Fruit fly (Drosophila melanogaster) whole organism, embryonic: ENCODE results near the gene Cngl.

Source experiments
- Abd-B ChIP-seq: fragments of 200-800 bp; sonication (Bioruptor generic); optimal IDR thresholded peaks from 2 replicates; lab custom pipeline; 2018; ENCODE audit warnings: missing biosample characterization, mild to moderate bottlenecking, missing genetic modification characterization, moderate library complexity
- Ada2b ChIP-seq: fragments of 200-800 bp; sonication (Bioruptor generic); IDR thresholded peaks from 2 replicates; pipeline ENCODE4 v1.3.6; 2022; ENCODE audit warnings: missing biosample characterization, missing genetic modification characterization
- CG10147 ChIP-seq: fragments of 200-800 bp; sonication (Bioruptor generic); optimal IDR thresholded peaks from 2 replicates; lab custom pipeline; 2019; ENCODE audit warnings: missing biosample characterization, mild to moderate bottlenecking, missing genetic modification characterization, moderate library complexity
- CG10267 ChIP-seq: fragments of 200-800 bp; sonication (Bioruptor generic); optimal IDR thresholded peaks from 2 replicates; lab custom pipeline; 2018; ENCODE audit warnings: missing biosample characterization, mild to moderate bottlenecking, missing genetic modification characterization, moderate library complexity
- CG10274 ChIP-seq: fragments of 200-800 bp; sonication (Bioruptor generic); optimal IDR thresholded peaks from 3 replicates; lab custom pipeline; 2017; ENCODE audit warnings: missing biosample characterization, mild to moderate bottlenecking, missing genetic modification characterization
- CG10959 ChIP-seq: fragments of 200-800 bp; sonication (Bioruptor generic); IDR thresholded peaks from 2 replicates; pipeline ENCODE4 v1.3.6; 2022; ENCODE audit warnings: missing biosample characterization, missing genetic modification characterization
- CG12299 ChIP-seq: fragments of 200-800 bp; sonication (Bioruptor generic); optimal IDR thresholded peaks from 2 replicates; lab custom pipeline; 2018; ENCODE audit warnings: missing biosample characterization, mild to moderate bottlenecking, missing genetic modification characterization
- CG12942 ChIP-seq: fragments of 200-800 bp; sonication (Bioruptor generic); optimal IDR thresholded peaks from 3 replicates; lab custom pipeline; 2016; ENCODE audit warnings: missing biosample characterization, missing genetic modification characterization
- CG14050 ChIP-seq: fragments of 200-800 bp; sonication (Bioruptor generic); IDR thresholded peaks from 3 replicates; pipeline ENCODE4 v1.3.6; 2022; ENCODE audit warnings: missing biosample characterization, missing genetic modification characterization
- CG15514 ChIP-seq: fragments of 200-800 bp; sonication (Bioruptor generic); optimal IDR thresholded peaks from 3 replicates; lab custom pipeline; 2017; ENCODE audit warnings: missing biosample characterization, missing genetic modification characterization, mild to moderate bottlenecking, moderate library complexity, missing genetic modification reagents
- CG16779 ChIP-seq: fragments of 200-800 bp; sonication (Bioruptor generic); IDR thresholded peaks from 2 replicates; pipeline ENCODE4 v1.3.6; 2022; ENCODE audit warnings: missing biosample characterization, missing genetic modification characterization
- CG16813 ChIP-seq: fragments of 200-800 bp; sonication (Bioruptor generic); IDR thresholded peaks from 3 replicates; pipeline ENCODE4 v1.3.6; 2022; ENCODE audit warnings: missing biosample characterization, missing genetic modification characterization; ENCODE audit not compliant: partially characterized antibody
- CG17186 ChIP-seq: fragments of 200-800 bp; sonication (Bioruptor generic); optimal IDR thresholded peaks from 3 replicates; lab custom pipeline; 2017; ENCODE audit warnings: missing biosample characterization, missing genetic modification reagents, missing genetic modification characterization
- CG18262 ChIP-seq: fragments of 200-800 bp; optimal IDR thresholded peaks from 3 replicates; lab custom pipeline; 2019; ENCODE audit warnings: missing biosample characterization, mild to moderate bottlenecking, missing genetic modification characterization, moderate library complexity
- CG31441 ChIP-seq: fragments of 200-800 bp; sonication (Bioruptor generic); IDR thresholded peaks from 2 replicates; pipeline ENCODE4 v1.3.6; 2022; ENCODE audit warnings: missing biosample characterization, missing genetic modification characterization
- CG34376 ChIP-seq: fragments of 200-800 bp; sonication (Bioruptor generic); optimal IDR thresholded peaks from 2 replicates; lab custom pipeline; 2018; ENCODE audit warnings: missing biosample characterization, mild to moderate bottlenecking, missing genetic modification characterization
- CG42726 ChIP-seq: fragments of 200-800 bp; sonication (Bioruptor generic); IDR thresholded peaks from 2 replicates; pipeline ENCODE4 v1.3.6; 2022; ENCODE audit warnings: missing biosample characterization, missing genetic modification characterization; ENCODE audit not compliant: partially characterized antibody
- CG5953 ChIP-seq: fragments of 200-800 bp; sonication (Bioruptor generic); IDR thresholded peaks from 2 replicates; pipeline ENCODE4 v1.3.6; 2022; ENCODE audit warnings: missing biosample characterization, missing genetic modification characterization
- CG6254 ChIP-seq: fragments of 200-800 bp; sonication (Bioruptor generic); optimal IDR thresholded peaks from 3 replicates; lab custom pipeline; 2017; ENCODE audit warnings: mild to moderate bottlenecking, missing biosample characterization, missing genetic modification reagents, missing genetic modification characterization
- CG6791 ChIP-seq: fragments of 200-800 bp; sonication (Bioruptor generic); IDR thresholded peaks from 3 replicates; pipeline ENCODE4 v1.3.6; 2022; ENCODE audit warnings: missing biosample characterization, missing genetic modification characterization; ENCODE audit not compliant: partially characterized antibody
- CG8924 ChIP-seq: fragments of 200-800 bp; optimal IDR thresholded peaks from 3 replicates; lab custom pipeline; 2019; ENCODE audit warnings: missing biosample characterization, mild to moderate bottlenecking, missing genetic modification characterization, moderate library complexity
- CG9797 ChIP-seq: fragments of 200-800 bp; sonication (Bioruptor generic); optimal IDR thresholded peaks from 3 replicates; lab custom pipeline; 2018; ENCODE audit warnings: missing biosample characterization, mild to moderate bottlenecking, missing genetic modification characterization
- Chrac-16 ChIP-seq: fragments of 200-800 bp; sonication (Bioruptor generic); optimal IDR thresholded peaks from 3 replicates; lab custom pipeline; 2016; ENCODE audit warnings: missing biosample characterization, missing genetic modification characterization
- CrebB ChIP-seq: fragments of 200-800 bp; sonication (Bioruptor generic); optimal IDR thresholded peaks from 3 replicates; lab custom pipeline; 2018; ENCODE audit warnings: missing biosample characterization, mild to moderate bottlenecking, missing genetic modification characterization
- Dip3 ChIP-seq: fragments of 200-800 bp; sonication (Bioruptor generic); optimal IDR thresholded peaks from 3 replicates; lab custom pipeline; 2016; ENCODE audit warnings: missing biosample characterization, missing genetic modification characterization
- Dref ChIP-seq: fragments of 200-800 bp; sonication (Bioruptor generic); IDR thresholded peaks from 2 replicates; pipeline ENCODE4 v1.3.6; 2022; ENCODE audit warnings: missing biosample characterization, missing genetic modification characterization
- E2f2 ChIP-seq: fragments of 200-800 bp; sonication (Bioruptor generic); IDR thresholded peaks from 2 replicates; pipeline ENCODE4 v1.3.6; 2022; ENCODE audit warnings: missing biosample characterization, missing genetic modification characterization
- Elba2 ChIP-seq: fragments of 200-800 bp; sonication (Bioruptor generic); optimal IDR thresholded peaks from 3 replicates; lab custom pipeline; 2016; ENCODE audit warnings: missing biosample characterization, missing genetic modification characterization
- HmgZ ChIP-seq: fragments of 200-800 bp; sonication (Bioruptor generic); optimal IDR thresholded peaks from 2 replicates; lab custom pipeline; 2018; ENCODE audit warnings: missing biosample characterization, mild to moderate bottlenecking, missing genetic modification characterization
- Hr3 ChIP-seq: fragments of 200-800 bp; sonication (Bioruptor generic); optimal IDR thresholded peaks from 3 replicates; lab custom pipeline; 2016; ENCODE audit warnings: missing biosample characterization, missing genetic modification characterization
- Lpt ChIP-seq: fragments of >200 bp; optimal IDR thresholded peaks from 2 replicates; lab custom pipeline; 2018; ENCODE audit warnings: missing biosample characterization, missing genetic modification characterization
- Nf-YC ChIP-seq: fragments of 200-800 bp; optimal IDR thresholded peaks from 3 replicates; lab custom pipeline; 2019; ENCODE audit warnings: missing biosample characterization, mild to moderate bottlenecking, missing genetic modification characterization, moderate library complexity
- NfI ChIP-seq: fragments of 200-800 bp; sonication (Bioruptor generic); optimal IDR thresholded peaks from 3 replicates; lab custom pipeline; 2018; ENCODE audit warnings: missing biosample characterization, mild to moderate bottlenecking, missing genetic modification characterization, moderate library complexity
- Opbp ChIP-seq: fragments of 200-800 bp; sonication (Bioruptor generic); IDR thresholded peaks from 3 replicates; pipeline ENCODE4 v1.3.6; 2022; ENCODE audit warnings: missing biosample characterization, missing genetic modification characterization; ENCODE audit not compliant: partially characterized antibody
- Pdp1 ChIP-seq, 2 experiments: fragments of 200-800 bp; sonication (Bioruptor generic); optimal IDR thresholded peaks; 3 replicates each; lab custom pipeline; 2016; ENCODE audit warnings: missing biosample characterization in 2 of 2, missing genetic modification characterization in 2 of 2, mild to moderate bottlenecking in 1 of 2, moderate library complexity in 1 of 2
- Sin3A ChIP-seq: fragments of >200 bp; optimal IDR thresholded peaks from 2 replicates; lab custom pipeline; 2018
- Sox102F ChIP-seq: fragments of 200-800 bp; sonication (Bioruptor generic); optimal IDR thresholded peaks from 2 replicates; lab custom pipeline; 2018; ENCODE audit warnings: missing biosample characterization, mild to moderate bottlenecking, missing genetic modification characterization, moderate library complexity
- Stat92E ChIP-seq, 3 experiments: fragments of >200 bp in 2 of 3; fragments of 200-800 bp in 1 of 3; sonication (Bioruptor generic) in 1 of 3; optimal IDR thresholded peaks; 2 replicates each; lab custom pipeline; 2017 to 2019; ENCODE audit warnings: missing biosample characterization in 3 of 3, missing genetic modification characterization in 3 of 3, mild to moderate bottlenecking in 1 of 3, moderate library complexity in 1 of 3
- Xbp1 ChIP-seq: fragments of 200-800 bp; sonication (Bioruptor generic); optimal IDR thresholded peaks from 3 replicates; lab custom pipeline; 2016; ENCODE audit warnings: missing biosample characterization, mild to moderate bottlenecking, missing genetic modification characterization
- bsh ChIP-seq, 2 experiments: fragments of 200-800 bp; sonication (Bioruptor generic); optimal IDR thresholded peaks; 2 replicates each; lab custom pipeline; 2017 to 2018; ENCODE audit warnings: mild to moderate bottlenecking in 2 of 2, missing biosample characterization in 2 of 2, missing genetic modification characterization in 2 of 2, moderate library complexity in 1 of 2
- dm ChIP-seq: fragments of 200-800 bp; sonication (Bioruptor generic); optimal IDR thresholded peaks from 3 replicates; lab custom pipeline; 2016; ENCODE audit warnings: missing biosample characterization, missing genetic modification characterization
- gfzf ChIP-seq: fragments of 200-800 bp; sonication (Bioruptor generic); optimal IDR thresholded peaks from 2 replicates; lab custom pipeline; 2016; ENCODE audit warnings: missing biosample characterization, mild to moderate bottlenecking, missing genetic modification characterization, moderate library complexity
- insv ChIP-seq, 2 experiments: fragments of 200-800 bp; sonication (Bioruptor generic); optimal IDR thresholded peaks; 3 replicates each; lab custom pipeline; 2016 to 2018; ENCODE audit warnings: missing biosample characterization in 2 of 2, missing genetic modification characterization in 2 of 2
- lilli ChIP-seq: fragments of 200-800 bp; sonication (Bioruptor generic); optimal IDR thresholded peaks from 3 replicates; lab custom pipeline; 2016; ENCODE audit warnings: missing biosample characterization, missing genetic modification characterization
- nerfin-2 ChIP-seq: fragments of 200-800 bp; sonication (Bioruptor generic); IDR thresholded peaks from 2 replicates; pipeline ENCODE4 v1.3.6; 2022; ENCODE audit warnings: missing biosample characterization, missing genetic modification characterization; ENCODE audit not compliant: partially characterized antibody
- onecut ChIP-seq: fragments of 200-800 bp; sonication (Bioruptor generic); IDR thresholded peaks from 2 replicates; pipeline ENCODE4 v1.3.6; 2022; ENCODE audit warnings: missing biosample characterization, missing genetic modification characterization
- prd ChIP-seq, 3 experiments: fragments of >200 bp in 2 of 3; fragments of 200-800 bp in 1 of 3; sonication (Bioruptor generic) in 1 of 3; optimal IDR thresholded peaks in 2 of 3; IDR thresholded peaks in 1 of 3; 2 replicates in 2 of 3; 3 replicates in 1 of 3; pipeline versions ENCODE4 v1.3.6 to Lab custom; 2017 to 2022; ENCODE audit warnings: missing biosample characterization in 1 of 3, missing genetic modification characterization in 1 of 3
- sens ChIP-seq: fragments of 200-800 bp; sonication (Bioruptor generic); peaks from one replicate; lab custom pipeline; 2016; ENCODE audit warnings: missing biosample characterization, missing genetic modification characterization
- tin ChIP-seq: fragments of 200-800 bp; sonication (Bioruptor generic); optimal IDR thresholded peaks from 3 replicates; lab custom pipeline; 2016; ENCODE audit warnings: missing biosample characterization, missing genetic modification characterization
- zen ChIP-seq: fragments of 200-800 bp; sonication (Bioruptor generic); optimal IDR thresholded peaks from 3 replicates; lab custom pipeline; 2018; ENCODE audit warnings: missing biosample characterization, mild to moderate bottlenecking, missing genetic modification characterization, moderate library complexity

The Cngl gene

dm6 chrX:15462436-15462857, 21.4 kb upstream of the Cngl start, which contains the start of the genes shtd, CG6294 and CG6299 (continued):
- peak; percentile 8 for TF ChIP-seq Dip3 (GFP tag; lab: Kevin White, UChicago)
- TF ChIP-seq CG14050 (GFP tag; lab: Robert Waterston, UW), result no peak
- TF ChIP-seq prd (optimal IDR thresholded peaks at IDR 0.05; lab: Kevin White, UChicago), result no peak
- TF ChIP-seq prd (GFP tag; IDR thresholded peaks at IDR 0.05; lab: Robert Waterston, UW), result no peak
- no peak for TF ChIP-seq CG10959
- peak; percentile 58 for TF ChIP-seq Nf-YC (tag; lab: Kevin White, UChicago)
- peak; percentile 83 for TF ChIP-seq E2f2
- peak; percentile 97 for TF ChIP-seq CG6791
- TF ChIP-seq CG18262 (tag; lab: Kevin White, UChicago), result no peak
- peak; percentile 16 for TF ChIP-seq gfzf (GFP tag; lab: Kevin White, UChicago)
- TF ChIP-seq Sin3A (lab: Kevin White, UChicago), result peak; percentile 84
- peak; percentile 42 for TF ChIP-seq CG10267
- peak; percentile 26 for TF ChIP-seq CrebB (tag; lab: Kevin White, UChicago)
- peak; percentile 74 for TF ChIP-seq CG42726 (GFP tag; lab: Robert Waterston, UW)
- peak; percentile 16 for TF ChIP-seq zen (tag; lab: Kevin White, UChicago)
- peak; percentile 91 to 98 for TF ChIP-seq insv (GFP tag; optimal IDR thresholded peaks at IDR 0.05; lab: Kevin White, UChicago)
- peak; percentile 18 for TF ChIP-seq CG34376 (GFP tag; lab: Kevin White, UChicago)
- peak; percentile 45 for TF ChIP-seq CG9797 (GFP tag; lab: Kevin White, UChicago)
- TF ChIP-seq HmgZ, result peak; percentile 53
- TF ChIP-seq Xbp1, result peak; percentile 32
- peak; percentile 18 for TF ChIP-seq lilli (GFP tag; lab: Kevin White, UChicago)
- TF ChIP-seq CG6254, result no peak
- peak; percentile 96 for TF ChIP-seq CG16813 (GFP tag; lab: Robert Waterston, UW)
- TF ChIP-seq Stat92E (GFP tag; optimal IDR thresholded peaks at IDR 0.05; lab: Kevin White, UChicago), result peak in 1 of 3 experiments; percentile 17
- TF ChIP-seq tin (GFP tag; lab: Kevin White, UChicago), result peak; percentile 28
- TF ChIP-seq CG17186 (GFP tag; lab: Kevin White, UChicago), result peak; percentile 9
- TF ChIP-seq Opbp (GFP tag; lab: Robert Waterston, UW), result peak; percentile 88
- peak; percentile 100 for TF ChIP-seq nerfin-2 (GFP tag; lab: Robert Waterston, UW)
- peak; percentile 96 for TF ChIP-seq Dref (GFP tag; lab: Robert Waterston, UW)
- TF ChIP-seq CG10147, result no peak
- TF ChIP-seq Sox102F, result no peak
- peak; percentile 94 for TF ChIP-seq CG15514 (GFP tag; lab: Kevin White, UChicago)
- TF ChIP-seq, all 482 proteins: peak for 113

- TF ChIP-seq CG8924 (tag; lab: Kevin White, UChicago) (peak; percentile 19), CG5953 (GFP tag; lab: Robert Waterston, UW) (no peak), CG12299 (tag; lab: Kevin White, UChicago) (no peak), Elba2 (GFP tag; lab: Kevin White, UChicago) (peak; percentile 83), onecut (GFP tag; lab: Robert Waterston, UW) (peak; percentile 30; the same call in 1 of the 2 replicates), Lpt (GFP tag; lab: Kevin White, UChicago) (no peak), Chrac-16 (GFP tag; lab: Kevin White, UChicago) (peak; percentile 24), Abd-B (GFP tag; lab: Kevin White, UChicago) (peak; percentile 33), CG10274 (peak; percentile 99), sens (peak; percentile 84), CG16779 (GFP tag; lab: Robert Waterston, UW) (no peak), Hr3 (peak; percentile 4), Ada2b (GFP tag; lab: Robert Waterston, UW) (peak; percentile 21; the same call in 1 of the 2 replicates), Pdp1 (GFP tag; optimal IDR thresholded peaks at IDR 0.05; lab: Kevin White, UChicago) (peak in 1 of 2 experiments; percentile 32), bsh (GFP tag; optimal IDR thresholded peaks at IDR 0.05; lab: Kevin White, UChicago) (peak in 1 of 2 experiments; percentile 44), CG31441 (peak; percentile 38; the same call in 1 of the 2 replicates), dm (GFP tag; lab: Kevin White, UChicago) (peak; percentile 9), CG12942 (GFP tag; lab: Kevin White, UChicago) (no peak), NfI (GFP tag; lab: Kevin White, UChicago) (peak; percentile 30)
Observed at dm6 chrX:15453121-15453520, 12.1 kb upstream of the Cngl start, which contains the start of gene CG11655. CG11655 (plus strand) TSS chrX:15453471.
